Fruit fly (Drosophila melanogaster) Kc167 (cell line): ENCODE measurements around the gene Tollo.

Source experiments
- h ChIP-seq: fragments of >200 bp; optimal IDR thresholded peaks from 3 replicates; lab custom pipeline; 2018; ENCODE audit warnings: missing external identifiers
- insv ChIP-seq: fragments of >200 bp; optimal IDR thresholded peaks from 3 replicates; lab custom pipeline; 2018; ENCODE audit warnings: missing external identifiers
- psq ChIP-seq: fragments of >200 bp; optimal IDR thresholded peaks from 2 replicates; lab custom pipeline; 2017; ENCODE audit warnings: missing external identifiers

DNA sequence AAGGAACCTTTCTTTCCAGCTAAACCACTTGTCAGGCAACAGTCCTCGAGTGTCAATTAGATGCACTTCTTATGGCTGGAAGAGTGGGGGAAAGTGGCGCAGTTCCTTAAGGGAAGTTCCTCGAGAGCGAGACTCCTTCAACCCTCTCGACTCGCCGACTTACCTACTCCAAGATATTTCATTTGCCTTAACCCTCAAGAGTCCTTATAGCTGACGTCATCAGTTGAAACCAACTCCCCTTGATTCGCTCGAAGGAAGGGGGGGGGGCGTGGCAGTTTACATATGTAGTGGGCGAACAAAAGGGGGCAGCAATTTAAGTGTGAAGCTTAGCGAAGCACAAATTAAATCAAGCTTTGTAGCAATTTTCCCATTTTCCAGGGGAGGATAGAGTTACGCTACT is 45.6 kb downstream of the Tollo start:
- TF ChIP-seq insv (no peak), h (lab: Kevin White, UChicago) (no peak), psq (no peak)
